Worm (Caenorhabditis elegans): Measurements from ENCODE around the gene flp-25.

Gene flp-25

ce11 chrIII:9385543-9385942 is 24.2 kb downstream of the flp-25 start, which contains the start of gene C38C10.3:
C38C10.3 (minus strand) TSS chrIII:9385643.
- TF ChIP-seq nhr-76 (tag; optimal IDR thresholded peaks at IDR 0.05) (no peak), M03D4.4 (tag; optimal IDR thresholded peaks at IDR 0.05) (no peak), mab-5 (tag; optimal IDR thresholded peaks at IDR 0.05) (no peak), lsy-2 (tag; optimal IDR thresholded peaks at IDR 0.05) (no peak), lin-32 (GFP tag; optimal IDR thresholded peaks at IDR 0.05) (no peak), elt-3 (tag; optimal IDR thresholded peaks at IDR 0.05) (no peak)

- no peak for TF ChIP-seq ceh-39 (tag; optimal IDR thresholded peaks at IDR 0.05)
- TF ChIP-seq unc-62 (GFP tag; optimal IDR thresholded peaks at IDR 0.05): no peak
- no peak for TF ChIP-seq mab-5 (tag; optimal IDR thresholded peaks at IDR 0.05)
- no peak for TF ChIP-seq zip-8 (tag; optimal IDR thresholded peaks at IDR 0.05)
- TF ChIP-seq elt-3 (tag; optimal IDR thresholded peaks at IDR 0.05): no peak
- no peak for TF ChIP-seq cnd-1 (tag; optimal IDR thresholded peaks at IDR 0.05)
- no peak for TF ChIP-seq lsy-2 (tag; optimal IDR thresholded peaks at IDR 0.05)
- no peak for TF ChIP-seq drap-1 (GFP tag; optimal IDR thresholded peaks at IDR 0.05)
- TF ChIP-seq ham-2 (GFP tag; optimal IDR thresholded peaks at IDR 0.05): no peak
- no peak for TF ChIP-seq nhr-12 (tag; optimal IDR thresholded peaks at IDR 0.05)
- TF ChIP-seq nhr-76 (tag; optimal IDR thresholded peaks at IDR 0.05): no peak
- no peak for TF ChIP-seq blmp-1 (tag; optimal IDR thresholded peaks at IDR 0.05)
- no peak for TF ChIP-seq ceh-43 (GFP tag; optimal IDR thresholded peaks at IDR 0.05)
- no peak for TF ChIP-seq tbx-8 (GFP tag; optimal IDR thresholded peaks at IDR 0.05)
- no peak for TF ChIP-seq unc-39 (tag; optimal IDR thresholded peaks at IDR 0.05)
- no peak for TF ChIP-seq M03D4.4 (tag; optimal IDR thresholded peaks at IDR 0.05)
- no peak for TF ChIP-seq flh-1 (GFP tag; optimal IDR thresholded peaks at IDR 0.05)
These were observed 28.7 kb downstream of the flp-25 start, which contains the start of gene slc-17.2 for ce11 chrIII:9390007-9390406. slc-17.2 (minus strand) TSS chrIII:9390107.

ce11 chrIII:9390924-9391323 is 29.6 kb downstream of the flp-25 start:
- TF ChIP-seq ceh-43 (GFP tag; optimal IDR thresholded peaks at IDR 0.05) (no peak), mab-5 (tag; optimal IDR thresholded peaks at IDR 0.05) (no peak), ceh-39 (tag; optimal IDR thresholded peaks at IDR 0.05) (no peak), nhr-76 (tag; optimal IDR thresholded peaks at IDR 0.05) (no peak), nhr-12 (tag; optimal IDR thresholded peaks at IDR 0.05) (no peak), sem-2 (GFP tag; optimal IDR thresholded peaks at IDR 0.05) (no peak), sptf-1 (tag; optimal IDR thresholded peaks at IDR 0.05) (no peak), lin-13 (tag; optimal IDR thresholded peaks at IDR 0.05) (no peak), lsy-2 (tag; optimal IDR thresholded peaks at IDR 0.05) (no peak), ham-2 (GFP tag; optimal IDR thresholded peaks at IDR 0.05) (no peak), ceh-83 (GFP tag; optimal IDR thresholded peaks at IDR 0.05) (no peak), mep-1 (tag; optimal IDR thresholded peaks at IDR 0.05) (no peak), nhr-2 (tag; optimal IDR thresholded peaks at IDR 0.05) (no peak), lin-32 (GFP tag; optimal IDR thresholded peaks at IDR 0.05) (no peak), bed-3 (GFP tag; optimal IDR thresholded peaks at IDR 0.05) (no peak), elt-3 (tag; optimal IDR thresholded peaks at IDR 0.05) (no peak), drap-1 (GFP tag; optimal IDR thresholded peaks at IDR 0.05) (no peak), zip-8 (tag; optimal IDR thresholded peaks at IDR 0.05) (no peak)

- TF ChIP-seq sem-2 (GFP tag; optimal IDR thresholded peaks at IDR 0.05) (no peak), ceh-39 (tag; optimal IDR thresholded peaks at IDR 0.05) (no peak), nhr-237 (tag; optimal IDR thresholded peaks at IDR 0.05) (no peak), unc-120 (tag; optimal IDR thresholded peaks at IDR 0.05; ENCODE audit: poor library complexity, severe bottlenecking) (no peak), nhr-28 (tag; optimal IDR thresholded peaks at IDR 0.05) (no peak), nhr-12 (tag; optimal IDR thresholded peaks at IDR 0.05) (no peak), lin-32 (GFP tag; optimal IDR thresholded peaks at IDR 0.05) (no peak), lsy-2 (tag; optimal IDR thresholded peaks at IDR 0.05) (peak; percentile 20), blmp-1 (tag; optimal IDR thresholded peaks at IDR 0.05) (no peak), bed-3 (GFP tag; optimal IDR thresholded peaks at IDR 0.05) (no peak), elt-3 (tag; optimal IDR thresholded peaks at IDR 0.05) (no peak), ztf-11 (tag; optimal IDR thresholded peaks at IDR 0.05) (no peak), mls-2 (tag; optimal IDR thresholded peaks at IDR 0.05) (no peak), ceh-43 (GFP tag; optimal IDR thresholded peaks at IDR 0.05) (no peak), pha-4 (tag; optimal IDR thresholded peaks at IDR 0.05) (peak; percentile 18), ces-1 (GFP tag; optimal IDR thresholded peaks at IDR 0.05) (peak; percentile 45), nhr-76 (tag; optimal IDR thresholded peaks at IDR 0.05) (no peak), ham-2 (GFP tag; optimal IDR thresholded peaks at IDR 0.05) (no peak), elt-1 (tag; optimal IDR thresholded peaks at IDR 0.05; ENCODE audit: borderline replicate concordance, insufficient read depth) (no peak), hlh-1 (tag; optimal IDR thresholded peaks at IDR 0.05) (no peak), unc-62 (GFP tag; optimal IDR thresholded peaks at IDR 0.05) (no peak), mab-5 (tag; optimal IDR thresholded peaks at IDR 0.05) (no peak), M03D4.4 (tag; optimal IDR thresholded peaks at IDR 0.05) (no peak), nhr-2 (tag; optimal IDR thresholded peaks at IDR 0.05) (no peak), cnd-1 (tag; optimal IDR thresholded peaks at IDR 0.05) (no peak), snpc-4 (tag; optimal IDR thresholded peaks at IDR 0.05) (no peak), drap-1 (GFP tag; optimal IDR thresholded peaks at IDR 0.05) (no peak), lin-13 (tag; optimal IDR thresholded peaks at IDR 0.05) (no peak), mep-1 (tag; optimal IDR thresholded peaks at IDR 0.05) (peak; percentile 13), sptf-1 (tag; optimal IDR thresholded peaks at IDR 0.05) (no peak), ceh-83 (GFP tag; optimal IDR thresholded peaks at IDR 0.05) (no peak), unc-39 (tag; optimal IDR thresholded peaks at IDR 0.05) (no peak)
These were observed 31.9 kb downstream of the flp-25 start, which contains the start of the genes gpr-2 and rgr-1 for ce11 chrIII:9393114-9393780. gpr-2 (minus strand) TSS chrIII:9393164. rgr-1 (plus strand) TSS chrIII:9393730.
